Fruit fly (Drosophila melanogaster): ENCODE measurements around the gene Gr22e.
A peak's percentile ranks its signal among the peaks of the same experiment; 100 is the strongest.

DNA sequence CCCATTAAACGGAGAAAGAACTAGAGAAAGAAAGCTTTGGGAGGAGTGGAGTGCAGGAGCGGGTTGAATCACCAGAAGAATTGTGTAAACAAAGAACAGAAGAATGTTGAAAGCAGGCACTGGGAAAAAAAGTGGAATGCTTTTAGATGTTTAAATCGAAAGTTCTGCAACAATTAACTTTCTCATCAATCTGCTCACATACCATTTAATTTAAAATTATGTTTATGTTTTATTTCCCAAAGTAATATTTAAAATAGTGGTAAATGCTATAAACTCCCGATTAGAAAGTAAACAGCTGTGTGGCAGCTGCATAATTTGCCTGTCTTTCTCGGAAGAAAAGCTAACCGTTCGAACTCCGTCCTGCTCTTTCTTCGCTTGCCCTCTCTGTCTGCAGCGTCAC, 45.8 kb upstream of the Gr22e start:
- TF ChIP-seq CG4730 (GFP tag; IDR thresholded peaks at IDR 0.05) (no peak), usp (GFP tag; optimal IDR thresholded peaks at IDR 0.05) (no peak), oc (tag; optimal IDR thresholded peaks at IDR 0.05) (peak; percentile 55), Dip2 (GFP tag; IDR thresholded peaks at IDR 0.05) (no peak), ttk (GFP tag; IDR thresholded peaks at IDR 0.05) (no peak), Hey (tag; optimal IDR thresholded peaks at IDR 0.05) (no peak), D (optimal IDR thresholded peaks at IDR 0.05) (no peak), D (GFP tag; optimal IDR thresholded peaks at IDR 0.05) (peak; percentile 25), CG9727 (GFP tag; optimal IDR thresholded peaks at IDR 0.05) (no peak)

Data from whole organism, embryonic.